Fruit fly (Drosophila melanogaster) whole organism, adult: Measurements from ENCODE around the gene CG17122.

Experiments used
- CG11617 ChIP-seq: fragments of 200-800 bp; sonication (Bioruptor generic); optimal IDR thresholded peaks from 2 replicates; lab custom pipeline; 2017; ENCODE audit warnings: mild to moderate bottlenecking, missing biosample characterization, missing genetic modification reagents, missing genetic modification characterization
- CG12768 ChIP-seq: fragments of 200-800 bp; sonication (Bioruptor generic); optimal IDR thresholded peaks from 2 replicates; lab custom pipeline; 2017; ENCODE audit warnings: missing biosample characterization, missing genetic modification characterization, mild to moderate bottlenecking, moderate library complexity, missing genetic modification reagents
- CG14711 ChIP-seq: fragments of 200-800 bp; sonication (Bioruptor generic); optimal IDR thresholded peaks from 2 replicates; lab custom pipeline; 2018; ENCODE audit warnings: missing biosample characterization, mild to moderate bottlenecking, missing genetic modification characterization, moderate library complexity
- CG33017 ChIP-seq: fragments of 200-800 bp; sonication (Bioruptor generic); optimal IDR thresholded peaks from 2 replicates; lab custom pipeline; 2018; ENCODE audit warnings: missing biosample characterization, mild to moderate bottlenecking, missing genetic modification characterization, moderate library complexity
- CG7045 ChIP-seq: fragments of 200-800 bp; sonication (Bioruptor generic); optimal IDR thresholded peaks from 2 replicates; lab custom pipeline; 2017; ENCODE audit warnings: missing biosample characterization, mild to moderate bottlenecking, missing genetic modification characterization
- CG7101 ChIP-seq: fragments of 200-800 bp; sonication (Bioruptor generic); optimal IDR thresholded peaks from 2 replicates; lab custom pipeline; 2018; ENCODE audit warnings: missing biosample characterization, mild to moderate bottlenecking, missing genetic modification characterization, moderate library complexity
- Clk ChIP-seq: fragments of 200-800 bp; sonication (Bioruptor generic); optimal IDR thresholded peaks from 2 replicates; lab custom pipeline; 2017; ENCODE audit warnings: missing biosample characterization, missing genetic modification characterization
- Hr96 ChIP-seq: fragments of 200-800 bp; sonication (Bioruptor generic); optimal IDR thresholded peaks from 2 replicates; lab custom pipeline; 2016; ENCODE audit warnings: missing biosample characterization, missing genetic modification characterization
- bab1 ChIP-seq: fragments of 200-800 bp; sonication (Bioruptor generic); optimal IDR thresholded peaks from 3 replicates; lab custom pipeline; 2019; ENCODE audit warnings: missing biosample characterization, mild to moderate bottlenecking, missing genetic modification characterization, moderate library complexity
- cic ChIP-seq: fragments of 200-800 bp; sonication (Bioruptor generic); optimal IDR thresholded peaks from 2 replicates; lab custom pipeline; 2017; ENCODE audit warnings: missing biosample characterization, mild to moderate bottlenecking, missing genetic modification characterization, moderate library complexity
- cnc ChIP-seq, 2 experiments: fragments of >200 bp; optimal IDR thresholded peaks; 2 replicates each; lab custom pipeline; 2017
- kay ChIP-seq: fragments of 200-800 bp; sonication (Bioruptor generic); peaks from one replicate; lab custom pipeline; 2016; ENCODE audit warnings: missing biosample characterization, missing genetic modification characterization, borderline replicate concordance
- ovo ChIP-seq: fragments of 200-800 bp; sonication (Bioruptor generic); optimal IDR thresholded peaks from 2 replicates; lab custom pipeline; 2016; ENCODE audit warnings: missing biosample characterization, missing genetic modification characterization
- pad ChIP-seq: fragments of 200-800 bp; sonication (Bioruptor generic); optimal IDR thresholded peaks from 3 replicates; lab custom pipeline; 2017; ENCODE audit warnings: missing biosample characterization, missing genetic modification characterization, mild to moderate bottlenecking, moderate library complexity, missing genetic modification reagents

- no peak for TF ChIP-seq CG11617 (GFP tag; lab: Kevin White, UChicago)
- TF ChIP-seq CG33017 (tag; lab: Kevin White, UChicago): no peak
- TF ChIP-seq Clk: no peak
- TF ChIP-seq CG7101: no peak
- TF ChIP-seq pad (GFP tag; lab: Kevin White, UChicago): no peak
- no peak for TF ChIP-seq kay
- no peak for TF ChIP-seq cic (GFP tag; lab: Kevin White, UChicago)
- no peak for TF ChIP-seq cnc (optimal IDR thresholded peaks at IDR 0.05; lab: Kevin White, UChicago)
- no peak for TF ChIP-seq Hr96 (GFP tag; lab: Kevin White, UChicago)
- no peak for TF ChIP-seq CG7045 (GFP tag; lab: Kevin White, UChicago)
- no peak for TF ChIP-seq ovo
- no peak for TF ChIP-seq bab1 (GFP tag; lab: Kevin White, UChicago)
- TF ChIP-seq CG12768 (GFP tag; lab: Kevin White, UChicago): no peak
- no peak for TF ChIP-seq CG14711 (tag; lab: Kevin White, UChicago)
Measured at dm6 chr3L:20237167-20237566, 38.0 kb downstream of the CG17122 start.
